Fruit fly (Drosophila melanogaster) whole organism, prepupa: ENCODE measurements around the gene f.

ENCODE experiments used
- Blimp-1 ChIP-seq: fragments of 200-800 bp; sonication (Bioruptor generic); optimal IDR thresholded peaks from 3 replicates; lab custom pipeline; 2017; ENCODE audit warnings: missing biosample characterization, missing genetic modification characterization, mild to moderate bottlenecking, moderate library complexity, missing genetic modification reagents
- CG3032 ChIP-seq: fragments of 200-800 bp; optimal IDR thresholded peaks from 2 replicates; lab custom pipeline; 2019; ENCODE audit warnings: missing biosample characterization, mild to moderate bottlenecking, missing genetic modification characterization, moderate library complexity
- CG4318 ChIP-seq: fragments of 200-800 bp; sonication (Bioruptor generic); optimal IDR thresholded peaks from 3 replicates; lab custom pipeline; 2017; ENCODE audit warnings: missing biosample characterization, mild to moderate bottlenecking, missing genetic modification characterization
- CG8119 ChIP-seq: fragments of 200-800 bp; sonication (Bioruptor generic); IDR thresholded peaks from 3 replicates; pipeline ENCODE4 v1.3.6; 2022; ENCODE audit warnings: missing biosample characterization, missing genetic modification characterization
- CG9139 ChIP-seq: fragments of 200-800 bp; sonication (Bioruptor generic); optimal IDR thresholded peaks from 3 replicates; lab custom pipeline; 2017; ENCODE audit warnings: missing biosample characterization, mild to moderate bottlenecking, missing genetic modification characterization
- fd85E ChIP-seq: fragments of 200-800 bp; sonication (Bioruptor generic); optimal IDR thresholded peaks from 3 replicates; lab custom pipeline; 2016; ENCODE audit warnings: missing biosample characterization, missing genetic modification characterization

- TF ChIP-seq CG3032 (tag; lab: Kevin White, UChicago): no peak
- no peak for TF ChIP-seq CG9139 (GFP tag; lab: Kevin White, UChicago)
- TF ChIP-seq Blimp-1 (GFP tag; lab: Kevin White, UChicago): no peak
- TF ChIP-seq fd85E: no peak
- TF ChIP-seq CG8119: no peak
- no peak for TF ChIP-seq CG4318 (GFP tag; lab: Kevin White, UChicago)
These were observed 82.8 kb downstream of the f start for dm6 chrX:17315566-17315965.
